Fruit fly (Drosophila melanogaster) S2 (cell line): ENCODE results near the gene mew.

ENCODE experiments used
- CG8478 ChIP-seq: fragments of >200 bp; optimal IDR thresholded peaks from 2 replicates; lab custom pipeline; 2018
- CTCF ChIP-seq, 2 experiments: fragments of >200 bp; optimal IDR thresholded peaks; 2 replicates each; lab custom pipeline; 2018

dm6 chrX:13278468-13278982 is 20.2 kb upstream of the mew start:
- TF ChIP-seq CTCF (optimal IDR thresholded peaks at IDR 0.05; lab: Kevin White, UChicago) (no peak), CG8478 (lab: Kevin White, UChicago) (no peak)
